Fruit fly (Drosophila melanogaster) whole organism, embryonic: ENCODE measurements around the gene Girdin.
A peak's percentile ranks its signal among the peaks of the same experiment; 100 is the strongest.

ENCODE experiments used
- Asciz ChIP-seq: fragments of 200-800 bp; sonication (Bioruptor generic); optimal IDR thresholded peaks from 2 replicates; lab custom pipeline; 2017; ENCODE audit warnings: missing biosample characterization, mild to moderate bottlenecking, missing genetic modification characterization, missing genetic modification reagents
- B-H1 ChIP-seq: fragments of 200-800 bp; sonication (Bioruptor generic); IDR thresholded peaks from 3 replicates; pipeline ENCODE4 v1.3.6; 2022; ENCODE audit warnings: missing biosample characterization, missing genetic modification characterization
- CG1024 ChIP-seq: fragments of 200-800 bp; sonication (Bioruptor generic); IDR thresholded peaks from 2 replicates; pipeline ENCODE4 v1.3.6; 2022; ENCODE audit warnings: missing biosample characterization, missing genetic modification characterization
- CG10366 ChIP-seq: fragments of 200-800 bp; sonication (Bioruptor generic); IDR thresholded peaks from 2 replicates; pipeline ENCODE4 v1.3.6; 2022; ENCODE audit warnings: missing biosample characterization, missing genetic modification characterization
- CG10979 ChIP-seq: fragments of 200-800 bp; sonication (Bioruptor generic); optimal IDR thresholded peaks from 2 replicates; lab custom pipeline; 2018; ENCODE audit warnings: missing biosample characterization, mild to moderate bottlenecking, missing genetic modification characterization, moderate library complexity
- CG11560 ChIP-seq: fragments of 200-800 bp; sonication (Bioruptor generic); IDR thresholded peaks from 3 replicates; pipeline ENCODE4 v1.3.6; 2022; ENCODE audit warnings: missing biosample characterization, missing genetic modification characterization
- CG1233 ChIP-seq: fragments of 200-800 bp; sonication (Bioruptor generic); optimal IDR thresholded peaks from 4 replicates; lab custom pipeline; 2018; ENCODE audit warnings: missing biosample characterization, mild to moderate bottlenecking, missing genetic modification characterization
- CG12391 ChIP-seq: fragments of 200-800 bp; sonication (Bioruptor generic); optimal IDR thresholded peaks from 3 replicates; lab custom pipeline; 2018; ENCODE audit warnings: missing biosample characterization, mild to moderate bottlenecking, missing genetic modification characterization, moderate library complexity
- CG13123 ChIP-seq: fragments of 200-800 bp; sonication (Bioruptor generic); optimal IDR thresholded peaks from 2 replicates; lab custom pipeline; 2016; ENCODE audit warnings: missing biosample characterization, missing genetic modification characterization
- CG13424 ChIP-seq: fragments of 200-800 bp; sonication (Bioruptor generic); optimal IDR thresholded peaks from 2 replicates; lab custom pipeline; 2019; ENCODE audit warnings: missing biosample characterization, mild to moderate bottlenecking, missing genetic modification characterization, moderate library complexity
- CG17385 ChIP-seq: fragments of 200-800 bp; sonication (Bioruptor generic); optimal IDR thresholded peaks from 3 replicates; lab custom pipeline; 2018; ENCODE audit warnings: missing biosample characterization, mild to moderate bottlenecking, missing genetic modification characterization
- CG17802 ChIP-seq: fragments of 200-800 bp; sonication (Bioruptor generic); optimal IDR thresholded peaks from 2 replicates; lab custom pipeline; 2018; ENCODE audit warnings: missing biosample characterization, mild to moderate bottlenecking, missing genetic modification characterization, moderate library complexity
- CG18619 ChIP-seq: fragments of 200-800 bp; sonication (Bioruptor generic); optimal IDR thresholded peaks from 3 replicates; lab custom pipeline; 2017; ENCODE audit warnings: missing biosample characterization, mild to moderate bottlenecking, missing genetic modification characterization
- CG2202 ChIP-seq: fragments of 200-800 bp; sonication (Bioruptor generic); optimal IDR thresholded peaks from 2 replicates; lab custom pipeline; 2018; ENCODE audit warnings: missing biosample characterization, mild to moderate bottlenecking, missing genetic modification characterization
- CG2875 ChIP-seq: fragments of 200-800 bp; sonication (Bioruptor generic); optimal IDR thresholded peaks from 2 replicates; lab custom pipeline; 2017; ENCODE audit warnings: missing biosample characterization, mild to moderate bottlenecking, missing genetic modification characterization, missing genetic modification reagents
- CG42726 ChIP-seq: fragments of 200-800 bp; sonication (Bioruptor generic); IDR thresholded peaks from 2 replicates; pipeline ENCODE4 v1.3.6; 2022; ENCODE audit warnings: missing biosample characterization, missing genetic modification characterization; ENCODE audit not compliant: partially characterized antibody
- CG4730 ChIP-seq: fragments of 200-800 bp; sonication (Bioruptor generic); IDR thresholded peaks from 2 replicates; pipeline ENCODE4 v1.3.6; 2022; ENCODE audit warnings: missing biosample characterization, missing genetic modification characterization
- CG7745 ChIP-seq: fragments of 200-800 bp; sonication (Bioruptor generic); optimal IDR thresholded peaks from 2 replicates; lab custom pipeline; 2018; ENCODE audit warnings: missing biosample characterization, mild to moderate bottlenecking, missing genetic modification characterization, moderate library complexity
- CG7928 ChIP-seq: fragments of 200-800 bp; sonication (Bioruptor generic); optimal IDR thresholded peaks from 2 replicates; lab custom pipeline; 2017; ENCODE audit warnings: missing biosample characterization, mild to moderate bottlenecking, missing genetic modification characterization
- CG8944 ChIP-seq: fragments of 200-800 bp; sonication (Bioruptor generic); optimal IDR thresholded peaks from 3 replicates; lab custom pipeline; 2016; ENCODE audit warnings: missing biosample characterization, missing genetic modification characterization
- CG9609 ChIP-seq: fragments of 200-800 bp; sonication (Bioruptor generic); optimal IDR thresholded peaks from 3 replicates; lab custom pipeline; 2016; ENCODE audit warnings: missing biosample characterization, missing genetic modification characterization
- Dp ChIP-seq: fragments of 200-800 bp; sonication (Bioruptor generic); optimal IDR thresholded peaks from 2 replicates; lab custom pipeline; 2018; ENCODE audit warnings: missing biosample characterization, mild to moderate bottlenecking, missing genetic modification characterization, moderate library complexity
- H2.0 ChIP-seq: fragments of 200-800 bp; sonication (Bioruptor generic); IDR thresholded peaks from 2 replicates; pipeline ENCODE4 v1.3.6; 2022; ENCODE audit warnings: missing biosample characterization, missing genetic modification characterization
- Med ChIP-seq: fragments of 200-800 bp; sonication (Bioruptor generic); peaks from one replicate; lab custom pipeline; 2016; ENCODE audit warnings: missing biosample characterization, missing genetic modification characterization, mild to moderate bottlenecking, inconsistent platforms, moderate library complexity
- PHDP ChIP-seq: fragments of 200-800 bp; sonication (Bioruptor generic); optimal IDR thresholded peaks from 3 replicates; lab custom pipeline; 2018; ENCODE audit warnings: missing biosample characterization, mild to moderate bottlenecking, missing genetic modification characterization, moderate library complexity
- Pdp1 ChIP-seq, 2 experiments: fragments of 200-800 bp; sonication (Bioruptor generic); optimal IDR thresholded peaks; 3 replicates each; lab custom pipeline; 2016; ENCODE audit warnings: missing biosample characterization in 2 of 2, missing genetic modification characterization in 2 of 2, mild to moderate bottlenecking in 1 of 2, moderate library complexity in 1 of 2
- Sin3A ChIP-seq: fragments of >200 bp; optimal IDR thresholded peaks from 2 replicates; lab custom pipeline; 2018
- Sox100B ChIP-seq: fragments of 200-800 bp; sonication (Bioruptor generic); optimal IDR thresholded peaks from 3 replicates; lab custom pipeline; 2018; ENCODE audit warnings: missing biosample characterization, mild to moderate bottlenecking, missing genetic modification characterization
- Sox102F ChIP-seq: fragments of 200-800 bp; sonication (Bioruptor generic); optimal IDR thresholded peaks from 2 replicates; lab custom pipeline; 2018; ENCODE audit warnings: missing biosample characterization, mild to moderate bottlenecking, missing genetic modification characterization, moderate library complexity
- Trl ChIP-seq, 3 experiments: fragments of >200 bp in 2 of 3; fragments of 200-800 bp in 1 of 3; sonication (Bioruptor generic) in 1 of 3; optimal IDR thresholded peaks; 2 replicates in 1 of 3; 3 replicates in 2 of 3; lab custom pipeline; 2016 to 2017; ENCODE audit warnings: missing biosample characterization in 1 of 3, missing genetic modification characterization in 1 of 3
- Vsx1 ChIP-seq: fragments of 200-800 bp; sonication (Bioruptor generic); optimal IDR thresholded peaks from 2 replicates; lab custom pipeline; 2017; ENCODE audit warnings: missing biosample characterization, mild to moderate bottlenecking, missing genetic modification characterization, missing genetic modification reagents
- YL-1 ChIP-seq: fragments of 200-800 bp; sonication (Bioruptor generic); optimal IDR thresholded peaks from 3 replicates; lab custom pipeline; 2017; ENCODE audit warnings: missing biosample characterization, mild to moderate bottlenecking, missing genetic modification characterization
- al ChIP-seq: fragments of 200-800 bp; sonication (Bioruptor generic); IDR thresholded peaks from 2 replicates; pipeline ENCODE4 v1.3.6; 2022; ENCODE audit warnings: missing biosample characterization, missing genetic modification characterization
- ase ChIP-seq: fragments of 200-800 bp; sonication (Bioruptor generic); IDR thresholded peaks from 3 replicates; pipeline ENCODE4 v1.3.6; 2022; ENCODE audit warnings: missing biosample characterization, missing genetic modification characterization
- cas ChIP-seq: fragments of 200-800 bp; sonication (Bioruptor generic); IDR thresholded peaks from 2 replicates; pipeline ENCODE4 v1.3.6; 2022; ENCODE audit warnings: missing biosample characterization, missing genetic modification characterization
- croc ChIP-seq: fragments of 200-800 bp; sonication (Bioruptor generic); conservative IDR thresholded peaks from 3 replicates; pipeline ENCODE4 v1.3.6; 2022; ENCODE audit warnings: missing biosample characterization, missing genetic modification characterization
- da ChIP-seq: fragments of 200-800 bp; sonication (Bioruptor generic); optimal IDR thresholded peaks from 2 replicates; lab custom pipeline; 2016; ENCODE audit warnings: missing biosample characterization, missing genetic modification characterization
- eve ChIP-seq, 2 experiments: fragments of >200 bp; optimal IDR thresholded peaks; 2 replicates each; lab custom pipeline; 2017; ENCODE audit warnings: missing biosample characterization in 2 of 2, missing genetic modification characterization in 2 of 2
- gsb ChIP-seq: fragments of 200-800 bp; sonication (Bioruptor generic); IDR thresholded peaks from 2 replicates; pipeline ENCODE4 v1.3.6; 2022; ENCODE audit warnings: missing biosample characterization, missing genetic modification characterization
- hth ChIP-seq: fragments of >200 bp; optimal IDR thresholded peaks from 2 replicates; lab custom pipeline; 2017; ENCODE audit warnings: inconsistent platforms
- inv ChIP-seq: fragments of 200-800 bp; sonication (Bioruptor generic); IDR thresholded peaks from 2 replicates; pipeline ENCODE4 v1.3.6; 2022; ENCODE audit warnings: missing biosample characterization, missing genetic modification characterization; ENCODE audit not compliant: partially characterized antibody
- mam ChIP-seq: fragments of 200-800 bp; sonication (Bioruptor generic); optimal IDR thresholded peaks from 3 replicates; lab custom pipeline; 2016; ENCODE audit warnings: missing biosample characterization, missing genetic modification characterization
- nerfin-1 ChIP-seq: fragments of 200-800 bp; sonication (Bioruptor generic); optimal IDR thresholded peaks from 3 replicates; lab custom pipeline; 2019; ENCODE audit warnings: missing biosample characterization, mild to moderate bottlenecking, missing genetic modification characterization, moderate library complexity
- nerfin-2 ChIP-seq: fragments of 200-800 bp; sonication (Bioruptor generic); IDR thresholded peaks from 2 replicates; pipeline ENCODE4 v1.3.6; 2022; ENCODE audit warnings: missing biosample characterization, missing genetic modification characterization; ENCODE audit not compliant: partially characterized antibody
- shn ChIP-seq: fragments of 200-800 bp; sonication (Bioruptor generic); optimal IDR thresholded peaks from 3 replicates; lab custom pipeline; 2016; ENCODE audit warnings: missing biosample characterization, missing genetic modification characterization
- sisA ChIP-seq: fragments of 200-800 bp; sonication (Bioruptor generic); IDR thresholded peaks from 2 replicates; pipeline ENCODE4 v1.3.6; 2022; ENCODE audit warnings: missing biosample characterization, missing genetic modification characterization
- twi ChIP-seq: fragments of 200-800 bp; optimal IDR thresholded peaks from 2 replicates; lab custom pipeline; 2019; ENCODE audit warnings: missing biosample characterization, mild to moderate bottlenecking, missing genetic modification characterization, moderate library complexity
- vvl ChIP-seq: fragments of 200-800 bp; sonication (Bioruptor generic); IDR thresholded peaks from 2 replicates; pipeline ENCODE4 v1.3.6; 2022; ENCODE audit warnings: missing biosample characterization, missing genetic modification characterization

Girdin gene

dm6 chr3L:3198447-3199402, 20.0 kb downstream of the Girdin start, which contains the start of the genes CG32276 and gry (continued):
- TF ChIP-seq nerfin-2 (GFP tag; lab: Robert Waterston, UW): no peak
- peak; percentile 22 for TF ChIP-seq Dp (GFP tag; lab: Kevin White, UChicago)
- peak; percentile 93 for TF ChIP-seq YL-1
- peak; percentile 54 for TF ChIP-seq CG13123 (GFP tag; lab: Kevin White, UChicago)
- peak; percentile 64 for TF ChIP-seq CG10366
- no peak for TF ChIP-seq Vsx1
- peak; percentile 79 for TF ChIP-seq mam (GFP tag; lab: Kevin White, UChicago)
- TF ChIP-seq B-H1: no peak; the same call in 2 of the 3 replicates
- peak in 1 of 2 experiments; percentile 83 for TF ChIP-seq Pdp1 (GFP tag; optimal IDR thresholded peaks at IDR 0.05; lab: Kevin White, UChicago)
- TF ChIP-seq CG10979: peak; percentile 71
- TF ChIP-seq Sox102F (GFP tag; lab: Kevin White, UChicago): no peak
- peak; percentile 92 for TF ChIP-seq Sin3A (lab: Kevin White, UChicago)
- peak; percentile 97 for TF ChIP-seq Med (GFP tag; lab: Kevin White, UChicago)
- TF ChIP-seq PHDP (tag; lab: Kevin White, UChicago): no peak
- TF ChIP-seq CG9609 (GFP tag; lab: Kevin White, UChicago): peak; percentile 82
- no peak for TF ChIP-seq CG42726
- peak; percentile 91 for TF ChIP-seq CG12391 (tag; lab: Kevin White, UChicago)
- no peak for TF ChIP-seq gsb (GFP tag; lab: Robert Waterston, UW)
- TF ChIP-seq vvl (GFP tag; lab: Robert Waterston, UW): peak; percentile 82
- TF ChIP-seq da (GFP tag; lab: Kevin White, UChicago): peak; percentile 43
- peak; percentile 15; the same call in 1 of the 2 replicates for TF ChIP-seq inv
- TF ChIP-seq al (GFP tag; lab: Robert Waterston, UW): peak; percentile 73
- no peak; the same call in 1 of the 2 replicates for TF ChIP-seq H2.0 (GFP tag; lab: Robert Waterston, UW)
- peak; percentile 99 for TF ChIP-seq CG7928
- TF ChIP-seq Sox100B: no peak
- TF ChIP-seq CG2202 (tag; lab: Kevin White, UChicago): peak; percentile 56
- no peak for TF ChIP-seq CG7745 (tag; lab: Kevin White, UChicago)
- TF ChIP-seq CG1233 (GFP tag; lab: Kevin White, UChicago): peak; percentile 67
- no peak for TF ChIP-seq hth (lab: Kevin White, UChicago)
- TF ChIP-seq CG1024 (GFP tag; lab: Robert Waterston, UW): peak; percentile 46; the same call in 1 of the 2 replicates
- no peak for TF ChIP-seq croc (GFP tag; lab: Robert Waterston, UW)
- no peak for TF ChIP-seq CG2875 (GFP tag; lab: Kevin White, UChicago)
- TF ChIP-seq CG4730: peak; percentile 47
- peak; percentile 64 for TF ChIP-seq CG17385 (GFP tag; lab: Kevin White, UChicago)
- TF ChIP-seq Asciz (GFP tag; lab: Kevin White, UChicago): no peak
- no peak for TF ChIP-seq CG17802
- peak; percentile 58; the same call in 1 of the 3 replicates for TF ChIP-seq ase (GFP tag; lab: Robert Waterston, UW)
- TF ChIP-seq CG18619: peak; percentile 60
- peak; percentile 54; the same call in 1 of the 2 replicates for TF ChIP-seq cas (GFP tag; lab: Robert Waterston, UW)
- peak; percentile 62; the same call in 1 of the 2 replicates for TF ChIP-seq sisA (GFP tag; lab: Robert Waterston, UW)
- peak; percentile 53 for TF ChIP-seq nerfin-1 (tag; lab: Kevin White, UChicago)
- peak; percentile 82 for TF ChIP-seq CG8944
- TF ChIP-seq CG11560 (tag; lab: Robert Waterston, UW): no peak
- peak; percentile 65 for TF ChIP-seq shn (GFP tag; lab: Kevin White, UChicago)
- peak; percentile 84 for TF ChIP-seq CG13424 (tag; lab: Kevin White, UChicago)
- peak; percentile 61 for TF ChIP-seq twi
- TF ChIP-seq Trl (optimal IDR thresholded peaks at IDR 0.05; lab: Kevin White, UChicago): peak in 1 of 2 experiments; percentile 14
- TF ChIP-seq Trl (GFP tag; optimal IDR thresholded peaks at IDR 0.05; lab: Kevin White, UChicago): peak; percentile 85
- TF ChIP-seq eve (GFP tag; optimal IDR thresholded peaks at IDR 0.05; lab: Kevin White, UChicago): no peak
